Worm (Caenorhabditis elegans) whole organism, L3 larva: ENCODE results near the gene str-135.

Experiments used
- R02D3.7 ChIP-seq: fragments of 150-350 bp; optimal IDR thresholded peaks from 2 replicates; lab custom pipeline; 2014; ENCODE audit warnings: missing biosample characterization, missing genetic modification characterization
- aly-2 ChIP-seq: fragments of 150-350 bp; optimal IDR thresholded peaks from 2 replicates; lab custom pipeline; 2014; ENCODE audit warnings: missing biosample characterization, missing genetic modification characterization
- ceh-28 ChIP-seq: fragments of 150-350 bp; optimal IDR thresholded peaks from 2 replicates; lab custom pipeline; 2014; ENCODE audit warnings: missing biosample characterization, missing genetic modification reagents, missing genetic modification characterization
- ceh-9 ChIP-seq: sonication (generic microtip); optimal IDR thresholded peaks from 2 replicates; lab custom pipeline; 2018; ENCODE audit warnings: missing biosample characterization, missing genetic modification characterization
- daf-12 ChIP-seq: fragments of 150-350 bp; optimal IDR thresholded peaks from 2 replicates; lab custom pipeline; 2014; ENCODE audit warnings: missing biosample characterization, missing genetic modification reagents, missing genetic modification characterization
- egl-27 ChIP-seq: sonication (generic microtip); optimal IDR thresholded peaks from 4 replicates; lab custom pipeline; 2017; ENCODE audit warnings: missing biosample characterization, missing genetic modification reagents, missing genetic modification characterization
- egl-5 ChIP-seq: fragments of 150-350 bp; optimal IDR thresholded peaks from 2 replicates; lab custom pipeline; 2017; ENCODE audit warnings: missing biosample characterization, missing genetic modification reagents, missing genetic modification characterization, inconsistent platforms
- elt-1 ChIP-seq: fragments of 150-350 bp; optimal IDR thresholded peaks from 2 replicates; lab custom pipeline; 2014; ENCODE audit warnings: missing biosample characterization, missing genetic modification characterization
- elt-2 ChIP-seq: sonication (generic microtip); optimal IDR thresholded peaks from 2 replicates; lab custom pipeline; 2016; ENCODE audit warnings: missing genetic modification reagents, mild to moderate bottlenecking, missing genetic modification characterization, missing compliant biosample characterization
- eor-1 ChIP-seq, 2 experiments: fragments of 150-350 bp; optimal IDR thresholded peaks; 2 replicates each; lab custom pipeline; 2014 to 2018; ENCODE audit warnings: missing biosample characterization in 2 of 2, missing genetic modification characterization in 2 of 2
- fkh-10 ChIP-seq: sonication (generic microtip); optimal IDR thresholded peaks from 2 replicates; lab custom pipeline; 2017; ENCODE audit warnings: missing biosample characterization, missing genetic modification reagents, missing genetic modification characterization
- fkh-2 ChIP-seq: fragments of 150-350 bp; optimal IDR thresholded peaks from 2 replicates; lab custom pipeline; 2014; ENCODE audit warnings: missing biosample characterization, missing genetic modification reagents, missing genetic modification characterization
- fos-1 ChIP-seq: fragments of 150-350 bp; optimal IDR thresholded peaks from 2 replicates; lab custom pipeline; 2014; ENCODE audit warnings: missing biosample characterization, missing genetic modification characterization
- hmg-11 ChIP-seq: sonication (generic microtip); optimal IDR thresholded peaks from 2 replicates; lab custom pipeline; 2016; ENCODE audit warnings: missing genetic modification characterization, missing compliant biosample characterization
- jun-1 ChIP-seq: fragments of 150-350 bp; optimal IDR thresholded peaks from 2 replicates; lab custom pipeline; 2014; ENCODE audit warnings: missing biosample characterization, missing genetic modification reagents, missing genetic modification characterization
- lin-39 ChIP-seq: fragments of 150-350 bp; optimal IDR thresholded peaks from 2 replicates; lab custom pipeline; 2018; ENCODE audit warnings: missing biosample characterization, missing genetic modification reagents, missing genetic modification characterization
- lsy-12 ChIP-seq: sonication (generic microtip); optimal IDR thresholded peaks from 2 replicates; lab custom pipeline; 2016; ENCODE audit warnings: mild to moderate bottlenecking, missing genetic modification characterization, missing compliant biosample characterization
- mdl-1 ChIP-seq: fragments of 150-350 bp; optimal IDR thresholded peaks from 2 replicates; lab custom pipeline; 2014; ENCODE audit warnings: missing biosample characterization, missing genetic modification characterization
- mml-1 ChIP-seq: fragments of 150-350 bp; sonication (generic microtip); optimal IDR thresholded peaks from 3 replicates; lab custom pipeline; 2014; ENCODE audit warnings: missing biosample characterization, missing genetic modification characterization
- nfya-1 ChIP-seq: sonication (generic microtip); optimal IDR thresholded peaks from 2 replicates; lab custom pipeline; 2017; ENCODE audit warnings: missing genetic modification characterization, mild to moderate bottlenecking, missing compliant biosample characterization, antibody characterized with exemption, moderate library complexity; ENCODE audit not compliant: insufficient read depth
- nhr-23 ChIP-seq: fragments of 150-350 bp; optimal IDR thresholded peaks from 2 replicates; lab custom pipeline; 2014; ENCODE audit warnings: missing biosample characterization, missing genetic modification reagents, missing genetic modification characterization
- nhr-25 ChIP-seq: sonication (generic microtip); optimal IDR thresholded peaks from 2 replicates; lab custom pipeline; 2017; ENCODE audit warnings: missing biosample characterization, missing genetic modification characterization
- nhr-28 ChIP-seq: fragments of 150-350 bp; optimal IDR thresholded peaks from 2 replicates; lab custom pipeline; 2014; ENCODE audit warnings: missing biosample characterization, missing genetic modification characterization
- nhr-67 ChIP-seq: fragments of 150-350 bp; optimal IDR thresholded peaks from 2 replicates; lab custom pipeline; 2014; ENCODE audit warnings: missing biosample characterization, missing genetic modification characterization
- pha-4 ChIP-seq: fragments of 150-350 bp; optimal IDR thresholded peaks from 2 replicates; lab custom pipeline; 2014; ENCODE audit warnings: missing biosample characterization, missing genetic modification reagents, missing genetic modification characterization
- pqm-1 ChIP-seq: fragments of 150-350 bp; optimal IDR thresholded peaks from 2 replicates; lab custom pipeline; 2017; ENCODE audit warnings: missing biosample characterization, missing genetic modification characterization, inconsistent platforms
- sea-2 ChIP-seq: fragments of 150-350 bp; sonication (generic microtip); optimal IDR thresholded peaks from 4 replicates; lab custom pipeline; 2014; ENCODE audit warnings: missing biosample characterization, missing genetic modification reagents, missing genetic modification characterization
- skn-1 ChIP-seq: fragments of 150-350 bp; optimal IDR thresholded peaks from 2 replicates; lab custom pipeline; 2014; ENCODE audit warnings: missing biosample characterization, missing genetic modification characterization
- unc-62 ChIP-seq: fragments of 150-350 bp; sonication (generic microtip); optimal IDR thresholded peaks from 4 replicates; lab custom pipeline; 2014; ENCODE audit warnings: missing biosample characterization, missing genetic modification reagents, missing genetic modification characterization
- ztf-11 ChIP-seq: fragments of 150-350 bp; optimal IDR thresholded peaks from 2 replicates; lab custom pipeline; 2014; ENCODE audit warnings: missing biosample characterization, missing genetic modification characterization

str-135 gene

ce11 chrV:8247311-8248105 is 33.2 kb downstream of the str-135 start (continued):
- peak; percentile 69 for TF ChIP-seq nfya-1 (tag; lab: Kevin White, UChicago)
- no peak for TF ChIP-seq skn-1 (tag; lab: Kevin White, UChicago)
- no peak for TF ChIP-seq mdl-1 (tag; lab: Kevin White, UChicago)
- TF ChIP-seq nhr-25 (tag; lab: Kevin White, UChicago): peak; percentile 62
- no peak for TF ChIP-seq lin-39 (tag; lab: Kevin White, UChicago)
- peak; percentile 20 for TF ChIP-seq pha-4 (tag; lab: Kevin White, UChicago)
- TF ChIP-seq pqm-1 (tag; lab: Kevin White, UChicago): peak; percentile 82
- no peak for TF ChIP-seq nhr-67 (tag; lab: Kevin White, UChicago)
- TF ChIP-seq egl-27 (tag; lab: Kevin White, UChicago): peak; percentile 11

ce11 chrV:8245457-8245856 is 35.2 kb downstream of the str-135 start, which contains the start of gene C16D9.5:
TSS of gene C16D9.5 (minus strand) at chrV:8245557.
- TF ChIP-seq egl-5 (tag; lab: Kevin White, UChicago) (no peak), aly-2 (tag; lab: Kevin White, UChicago) (no peak)
- TF ChIP-seq, all 47 proteins: peak for 0

ce11 chrV:8243201-8243600 is 37.5 kb downstream of the str-135 start:
- TF ChIP-seq eor-1 (tag; optimal IDR thresholded peaks at IDR 0.05; lab: Kevin White, UChicago) (no peak), lsy-12 (tag; lab: Kevin White, UChicago) (no peak), elt-2 (tag; lab: Kevin White, UChicago) (peak; percentile 63), nhr-23 (tag; lab: Kevin White, UChicago) (no peak), R02D3.7 (tag; lab: Kevin White, UChicago) (no peak), pqm-1 (tag; lab: Kevin White, UChicago) (peak; percentile 38)

- TF ChIP-seq ztf-11 (tag; lab: Kevin White, UChicago) (no peak), fkh-10 (GFP tag; lab: Kevin White, UChicago) (no peak), fkh-2 (tag; lab: Kevin White, UChicago) (no peak), ceh-9 (tag; lab: Kevin White, UChicago) (no peak), daf-12 (tag; lab: Kevin White, UChicago) (no peak), unc-62 (no peak)
- TF ChIP-seq, all 47 proteins: peak for 0
Measured at ce11 chrV:8242798-8243197, 37.9 kb downstream of the str-135 start, which contains the start of gene C16D9.4. TSS of gene C16D9.4 (minus strand) at chrV:8242898.

ce11 chrV:8239928-8240327 is 40.7 kb downstream of the str-135 start, which contains the start of gene C16D9.3:
TSS of gene C16D9.3 (minus strand) at chrV:8240028.
- no peak for TF ChIP-seq nhr-28 (tag; lab: Kevin White, UChicago)
- no peak for TF ChIP-seq egl-5 (tag; lab: Kevin White, UChicago)
- TF ChIP-seq eor-1 (tag; optimal IDR thresholded peaks at IDR 0.05; lab: Kevin White, UChicago): no peak
- no peak for TF ChIP-seq jun-1
- TF ChIP-seq skn-1 (tag; lab: Kevin White, UChicago): no peak
- no peak for TF ChIP-seq ztf-11 (tag; lab: Kevin White, UChicago)
- no peak for TF ChIP-seq fos-1 (tag; lab: Kevin White, UChicago)
- no peak for TF ChIP-seq daf-12 (tag; lab: Kevin White, UChicago)
- TF ChIP-seq unc-62: no peak
- TF ChIP-seq hmg-11: no peak
- no peak for TF ChIP-seq mml-1 (tag; lab: Kevin White, UChicago)
- no peak for TF ChIP-seq fkh-2 (tag; lab: Kevin White, UChicago)
- no peak for TF ChIP-seq elt-1 (tag; lab: Kevin White, UChicago)
- no peak for TF ChIP-seq nhr-25 (tag; lab: Kevin White, UChicago)
- no peak for TF ChIP-seq elt-2 (tag; lab: Kevin White, UChicago)

ce11 chrV:8238290-8238689 is 42.4 kb downstream of the str-135 start, which contains the start of gene rol-3:
TSS of gene rol-3 (minus strand) at chrV:8238409.
- TF ChIP-seq ztf-11 (tag; lab: Kevin White, UChicago) (no peak), sea-2 (GFP tag; lab: Kevin White, UChicago) (no peak), ceh-28 (tag; lab: Kevin White, UChicago) (peak; percentile 73), nfya-1 (tag; lab: Kevin White, UChicago) (no peak), mdl-1 (tag; lab: Kevin White, UChicago) (no peak), pha-4 (tag; lab: Kevin White, UChicago) (no peak), aly-2 (tag; lab: Kevin White, UChicago) (no peak), nhr-23 (tag; lab: Kevin White, UChicago) (peak; percentile 62), pqm-1 (tag; lab: Kevin White, UChicago) (no peak), mml-1 (tag; lab: Kevin White, UChicago) (no peak)
